Worm (Caenorhabditis elegans): ENCODE results near the gene F49H6.5.

F49H6.5 gene

ce11 chrV:16987035-16987434, 36.0 kb upstream of the F49H6.5 start, which contains the start of gene Y102A5C.40:
Gene Y102A5C.40, minus strand, starts transcription at chrV:16987135.
- TF ChIP-seq nhr-237 (tag; optimal IDR thresholded peaks at IDR 0.05) (no peak), unc-120 (tag; optimal IDR thresholded peaks at IDR 0.05; ENCODE audit: poor library complexity, severe bottlenecking) (no peak), ceh-83 (GFP tag; optimal IDR thresholded peaks at IDR 0.05) (no peak), snpc-4 (tag; optimal IDR thresholded peaks at IDR 0.05) (no peak), elt-3 (tag; optimal IDR thresholded peaks at IDR 0.05) (no peak), cnd-1 (tag; optimal IDR thresholded peaks at IDR 0.05) (no peak), lin-13 (tag; optimal IDR thresholded peaks at IDR 0.05) (no peak), zip-8 (tag; optimal IDR thresholded peaks at IDR 0.05) (no peak), lin-32 (GFP tag; optimal IDR thresholded peaks at IDR 0.05) (no peak)

DNA sequence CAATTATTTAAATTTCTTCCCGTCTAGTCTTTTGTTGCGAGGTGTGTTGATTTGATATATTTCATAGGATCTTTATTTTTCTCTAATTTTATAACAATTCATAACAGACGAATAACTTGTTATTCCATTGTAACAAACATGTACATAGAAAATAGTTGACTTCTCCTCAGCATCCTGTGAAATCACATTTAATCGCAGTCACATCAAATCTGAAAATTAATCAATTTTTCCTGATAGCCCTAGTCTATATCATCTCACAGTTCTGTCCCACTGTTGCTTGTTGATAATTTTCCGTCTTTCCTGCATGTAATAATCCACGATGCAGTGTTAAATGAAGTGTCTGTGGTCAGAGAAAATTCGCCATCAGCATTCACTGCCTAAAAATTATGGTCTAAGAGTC, 35.3 kb upstream of the F49H6.5 start:
- TF ChIP-seq elt-3 (tag; optimal IDR thresholded peaks at IDR 0.05) = no peak
- no peak for TF ChIP-seq lsy-2 (tag; optimal IDR thresholded peaks at IDR 0.05)
- no peak for TF ChIP-seq zip-8 (tag; optimal IDR thresholded peaks at IDR 0.05)

DNA sequence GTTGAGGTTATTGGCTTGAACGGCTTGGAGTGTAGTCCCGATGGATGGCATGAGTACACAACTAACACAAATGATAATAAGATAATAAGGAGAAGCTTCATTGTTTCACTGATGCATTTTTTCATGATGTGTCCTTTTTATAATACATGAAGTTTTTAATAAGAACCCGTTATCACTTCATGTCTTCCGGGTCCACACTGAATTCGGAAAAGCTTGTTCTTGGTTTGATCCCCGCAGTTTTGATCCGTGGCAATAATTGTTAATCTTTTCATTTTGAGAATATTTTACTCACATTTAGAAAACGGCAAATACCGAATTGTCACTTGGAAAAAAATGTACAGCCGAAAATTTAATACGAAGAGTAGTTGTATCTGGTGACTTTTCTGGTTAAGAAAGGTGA, 34.4 kb upstream of the F49H6.5 start, which contains the start of gene Y102A5C.27:
Gene Y102A5C.27, minus strand, starts transcription at position 101 of the 400 bp plus-strand sequence.
- TF ChIP-seq ztf-11 (tag; optimal IDR thresholded peaks at IDR 0.05) (no peak), mab-5 (tag; optimal IDR thresholded peaks at IDR 0.05) (no peak), elt-3 (tag; optimal IDR thresholded peaks at IDR 0.05) (no peak), unc-39 (tag; optimal IDR thresholded peaks at IDR 0.05) (no peak), M03D4.4 (tag; optimal IDR thresholded peaks at IDR 0.05) (no peak), ceh-43 (GFP tag; optimal IDR thresholded peaks at IDR 0.05) (no peak), elt-1 (tag; optimal IDR thresholded peaks at IDR 0.05; ENCODE audit: borderline replicate concordance, insufficient read depth) (no peak), lsy-2 (tag; optimal IDR thresholded peaks at IDR 0.05) (no peak), bed-3 (GFP tag; optimal IDR thresholded peaks at IDR 0.05) (no peak), lin-13 (tag; optimal IDR thresholded peaks at IDR 0.05) (no peak), ceh-39 (tag; optimal IDR thresholded peaks at IDR 0.05) (no peak)

- TF ChIP-seq mep-1 (tag; optimal IDR thresholded peaks at IDR 0.05) = no peak
- TF ChIP-seq tbx-8 (GFP tag; optimal IDR thresholded peaks at IDR 0.05) = no peak
- no peak for TF ChIP-seq nhr-2 (tag; optimal IDR thresholded peaks at IDR 0.05)
- no peak for TF ChIP-seq unc-120 (tag; optimal IDR thresholded peaks at IDR 0.05; ENCODE audit: poor library complexity, severe bottlenecking)
- no peak for TF ChIP-seq cnd-1 (tag; optimal IDR thresholded peaks at IDR 0.05)
These were observed 31.3 kb upstream of the F49H6.5 start, which contains the start of gene srz-95 for ce11 chrV:16991734-16992133. Gene srz-95, plus strand, starts transcription at chrV:16992034.

- TF ChIP-seq bed-3 (GFP tag; optimal IDR thresholded peaks at IDR 0.05) (no peak), nhr-12 (tag; optimal IDR thresholded peaks at IDR 0.05) (no peak), ham-2 (GFP tag; optimal IDR thresholded peaks at IDR 0.05) (no peak), elt-1 (tag; optimal IDR thresholded peaks at IDR 0.05; ENCODE audit: borderline replicate concordance, insufficient read depth) (no peak), blmp-1 (tag; optimal IDR thresholded peaks at IDR 0.05) (no peak), tbx-8 (GFP tag; optimal IDR thresholded peaks at IDR 0.05) (no peak), snpc-4 (tag; optimal IDR thresholded peaks at IDR 0.05) (no peak), sem-2 (GFP tag; optimal IDR thresholded peaks at IDR 0.05) (no peak), nhr-237 (tag; optimal IDR thresholded peaks at IDR 0.05) (no peak), lin-32 (GFP tag; optimal IDR thresholded peaks at IDR 0.05) (no peak), lsy-2 (tag; optimal IDR thresholded peaks at IDR 0.05) (no peak), nhr-2 (tag; optimal IDR thresholded peaks at IDR 0.05) (no peak), mls-2 (tag; optimal IDR thresholded peaks at IDR 0.05) (no peak), unc-62 (GFP tag; optimal IDR thresholded peaks at IDR 0.05) (no peak), nhr-76 (tag; optimal IDR thresholded peaks at IDR 0.05) (no peak)
These were observed 30.7 kb upstream of the F49H6.5 start for ce11 chrV:16992383-16992782.

ce11 chrV:17000204-17000603, 22.8 kb upstream of the F49H6.5 start, which contains the start of gene str-217:
Gene str-217, minus strand, starts transcription at chrV:17000304.
- TF ChIP-seq snpc-4 (tag; optimal IDR thresholded peaks at IDR 0.05) = no peak
- no peak for TF ChIP-seq lin-13 (tag; optimal IDR thresholded peaks at IDR 0.05)
- no peak for TF ChIP-seq cnd-1 (tag; optimal IDR thresholded peaks at IDR 0.05)

DNA sequence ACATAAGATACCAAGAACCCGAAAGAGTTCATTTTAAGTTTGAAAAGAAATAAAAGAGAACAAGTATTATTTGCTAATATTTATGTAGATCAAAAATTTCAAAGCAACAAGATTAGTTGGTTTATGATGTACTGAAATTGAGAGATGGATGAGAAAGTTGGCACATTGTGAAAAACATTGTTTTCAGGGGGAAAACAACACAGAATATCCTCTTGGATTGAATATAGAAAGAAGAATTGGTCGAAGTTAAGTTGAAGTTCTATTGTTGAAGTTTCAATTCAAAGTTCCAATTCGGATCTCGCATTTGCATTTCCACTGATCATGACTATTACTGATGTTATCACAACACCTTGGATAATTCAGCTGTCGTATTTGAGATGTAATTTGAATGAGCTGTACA, 22.4 kb upstream of the F49H6.5 start:
- no peak for TF ChIP-seq drap-1 (GFP tag; optimal IDR thresholded peaks at IDR 0.05)
- TF ChIP-seq ceh-83 (GFP tag; optimal IDR thresholded peaks at IDR 0.05) = no peak
- TF ChIP-seq mab-5 (tag; optimal IDR thresholded peaks at IDR 0.05) = no peak
- no peak for TF ChIP-seq nhr-237 (tag; optimal IDR thresholded peaks at IDR 0.05)
- TF ChIP-seq snpc-4 (tag; optimal IDR thresholded peaks at IDR 0.05) = no peak
- TF ChIP-seq flh-1 (GFP tag; optimal IDR thresholded peaks at IDR 0.05) = no peak
- no peak for TF ChIP-seq tbx-8 (GFP tag; optimal IDR thresholded peaks at IDR 0.05)
- TF ChIP-seq lin-32 (GFP tag; optimal IDR thresholded peaks at IDR 0.05) = no peak
- no peak for TF ChIP-seq M03D4.4 (tag; optimal IDR thresholded peaks at IDR 0.05)
- no peak for TF ChIP-seq ham-2 (GFP tag; optimal IDR thresholded peaks at IDR 0.05)

All from whole organism, mixed stage, embryonic.